Worm (Caenorhabditis elegans): ENCODE data around the gene Y22D7AL.11.

- TF ChIP-seq mbf-1 (tag; optimal IDR thresholded peaks at IDR 0.05) (no peak), ceh-16 (tag; optimal IDR thresholded peaks at IDR 0.05) (no peak), ama-1 (optimal IDR thresholded peaks at IDR 0.05) (no peak), nhr-237 (tag; optimal IDR thresholded peaks at IDR 0.05) (no peak), snpc-4 (tag; optimal IDR thresholded peaks at IDR 0.05) (no peak), nhr-12 (tag; optimal IDR thresholded peaks at IDR 0.05) (no peak), zag-1 (tag; optimal IDR thresholded peaks at IDR 0.05) (no peak), blmp-1 (tag; optimal IDR thresholded peaks at IDR 0.05; ENCODE audit: insufficient read depth) (no peak), ZK546.5 (tag; optimal IDR thresholded peaks at IDR 0.05) (no peak), unc-39 (tag; optimal IDR thresholded peaks at IDR 0.05) (no peak), fos-1 (tag; optimal IDR thresholded peaks at IDR 0.05) (no peak)
These were observed 30.6 kb upstream of the Y22D7AL.11 start, which contains the start of gene Y22D7AL.16 for ce11 chrIII:1664761-1665266.
